Worm (Caenorhabditis elegans) whole organism, L1 larva: Measurements from ENCODE around the gene cyn-16.

Source experiments
- fos-1 ChIP-seq: fragments of 150-350 bp; optimal IDR thresholded peaks from 2 replicates; lab custom pipeline; 2014; ENCODE audit warnings: missing biosample characterization, missing genetic modification characterization
- jun-1 ChIP-seq: fragments of 150-350 bp; optimal IDR thresholded peaks from 2 replicates; lab custom pipeline; 2014; ENCODE audit warnings: missing biosample characterization, missing genetic modification reagents, missing genetic modification characterization

- TF ChIP-seq jun-1 (tag; lab: Kevin White, UChicago) (peak; percentile 71), fos-1 (tag; lab: Kevin White, UChicago) (peak; percentile 66)
These were observed 56.4 kb downstream of the cyn-16 start for ce11 chrII:11980110-11980509.
